Fruit fly (Drosophila melanogaster): ENCODE measurements around the gene AdoR.

AdoR gene

dm6 chr3R:30095855-30096254 lies 53.6 kb downstream of the AdoR start (continued):
- TF ChIP-seq Oli (tag; optimal IDR thresholded peaks at IDR 0.05) (no peak), gsb (GFP tag; IDR thresholded peaks at IDR 0.05) (no peak), Rx (GFP tag; IDR thresholded peaks at IDR 0.05) (peak; percentile 40; the same call in 1 of the 2 replicates), gce (GFP tag; IDR thresholded peaks at IDR 0.05) (no peak), CG14965 (GFP tag; optimal IDR thresholded peaks at IDR 0.05; ENCODE audit: borderline replicate concordance) (no peak), CrebB (tag; optimal IDR thresholded peaks at IDR 0.05) (no peak), hth (optimal IDR thresholded peaks at IDR 0.05) (no peak), CTCF (GFP tag; optimal IDR thresholded peaks at IDR 0.05) (no peak), salm (tag; optimal IDR thresholded peaks at IDR 0.05) (no peak), ro (GFP tag; IDR thresholded peaks at IDR 0.05) (no peak), E2f2 (GFP tag; IDR thresholded peaks at IDR 0.05) (no peak), CG8478 (optimal IDR thresholded peaks at IDR 0.05) (no peak), yki (optimal IDR thresholded peaks at IDR 0.05) (no peak), CG10654 (GFP tag; optimal IDR thresholded peaks at IDR 0.05) (no peak), Opbp (GFP tag; IDR thresholded peaks at IDR 0.05; ENCODE audit: partially characterized antibody) (no peak), tap (tag; optimal IDR thresholded peaks at IDR 0.05) (no peak), ap (GFP tag; IDR thresholded peaks at IDR 0.05) (no peak), CG1832 (GFP tag; optimal IDR thresholded peaks at IDR 0.05) (no peak), Hr51 (GFP tag; optimal IDR thresholded peaks at IDR 0.05) (no peak), sqz (GFP tag; optimal IDR thresholded peaks at IDR 0.05) (no peak), sug (tag; optimal IDR thresholded peaks at IDR 0.05) (no peak), Dip3 (GFP tag; optimal IDR thresholded peaks at IDR 0.05) (peak; percentile 46), onecut (GFP tag; IDR thresholded peaks at IDR 0.05) (no peak), wor (GFP tag; IDR thresholded peaks at IDR 0.05) (no peak), Optix (GFP tag; IDR thresholded peaks at IDR 0.05) (no peak), shn (GFP tag; optimal IDR thresholded peaks at IDR 0.05) (no peak), CG32767 (GFP tag; IDR thresholded peaks at IDR 0.05) (no peak), usp (GFP tag; optimal IDR thresholded peaks at IDR 0.05) (no peak), CG16813 (GFP tag; IDR thresholded peaks at IDR 0.05; ENCODE audit: partially characterized antibody) (no peak), Med (GFP tag) (peak; percentile 80), eve (GFP tag; optimal IDR thresholded peaks at IDR 0.05) (no peak), NFAT (GFP tag; IDR thresholded peaks at IDR 0.05) (no peak), CG2120 (GFP tag; optimal IDR thresholded peaks at IDR 0.05) (peak; percentile 40), CG11560 (tag; IDR thresholded peaks at IDR 0.05) (no peak), ato (GFP tag; IDR thresholded peaks at IDR 0.05; ENCODE audit: partially characterized antibody) (no peak), CG30403 (GFP tag; optimal IDR thresholded peaks at IDR 0.05) (no peak), CG43689 (GFP tag; IDR thresholded peaks at IDR 0.05) (no peak), Adf1 (GFP tag; IDR thresholded peaks at IDR 0.05) (no peak), CG17359 (tag; optimal IDR thresholded peaks at IDR 0.05) (peak; percentile 18), CG7357 (GFP tag; IDR thresholded peaks at IDR 0.05) (no peak), Side (GFP tag; optimal IDR thresholded peaks at IDR 0.05) (no peak), slbo (GFP tag; IDR thresholded peaks at IDR 0.05) (peak; percentile 55), sob (GFP tag; IDR thresholded peaks at IDR 0.05) (no peak), CG18599 (GFP tag; optimal IDR thresholded peaks at IDR 0.05) (no peak), Tbp (GFP tag; optimal IDR thresholded peaks at IDR 0.05) (no peak), CG3726 (GFP tag; IDR thresholded peaks at IDR 0.05) (0 out of 3 replicates have a peak, but pooled peaks have one; percentile 12), p53 (GFP tag; optimal IDR thresholded peaks at IDR 0.05) (no peak), CG7786 (GFP tag; optimal IDR thresholded peaks at IDR 0.05) (no peak), Ssrp (tag; optimal IDR thresholded peaks at IDR 0.05) (no peak), CG9932 (GFP tag; IDR thresholded peaks at IDR 0.05) (peak; percentile 45), Antp (GFP tag; optimal IDR thresholded peaks at IDR 0.05) (peak; percentile 25), nom (GFP tag; optimal IDR thresholded peaks at IDR 0.05) (peak; percentile 30), ftz-f1 (GFP tag; optimal IDR thresholded peaks at IDR 0.05) (no peak), NC2β (GFP tag; optimal IDR thresholded peaks at IDR 0.05) (no peak), Dfd (GFP tag; optimal IDR thresholded peaks at IDR 0.05) (no peak)

Data from whole organism, embryonic.